Worm (Caenorhabditis elegans): ENCODE results near the gene T10H9.8.

T10H9.8 gene

DNA sequence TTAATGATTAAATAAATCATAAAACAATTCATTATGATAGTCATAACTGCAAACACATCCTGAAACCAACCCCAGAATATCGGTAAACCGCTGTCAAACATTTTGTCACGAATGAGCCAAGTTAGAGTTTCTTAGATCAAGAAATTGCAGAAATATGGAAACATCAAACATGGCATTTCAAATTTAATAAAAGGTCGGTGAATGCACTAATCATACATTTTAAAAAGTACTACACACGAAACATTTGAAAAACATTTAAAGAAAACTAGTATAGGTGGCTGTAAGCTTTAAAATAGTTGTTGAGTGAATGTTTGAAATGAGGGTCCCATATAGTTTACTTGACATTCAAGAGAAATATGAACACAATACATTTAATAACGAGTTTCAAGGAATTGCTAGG is 16.6 kb downstream of the T10H9.8 start, which contains the start of gene str-180:
str-180 (minus strand) TSS at position 101 of the 400 bp plus-strand sequence.
- no peak for TF ChIP-seq ZK546.5 (tag; optimal IDR thresholded peaks at IDR 0.05)
- no peak for TF ChIP-seq ceh-28 (tag; optimal IDR thresholded peaks at IDR 0.05)
- TF ChIP-seq ceh-16 (tag; optimal IDR thresholded peaks at IDR 0.05) = no peak
- TF ChIP-seq fkh-2 (tag; optimal IDR thresholded peaks at IDR 0.05) = no peak
- TF ChIP-seq elt-2 (tag; optimal IDR thresholded peaks at IDR 0.05) = no peak
- TF ChIP-seq nfya-1 (tag; optimal IDR thresholded peaks at IDR 0.05; ENCODE audit: insufficient read depth) = no peak
- TF ChIP-seq nhr-11 (tag; optimal IDR thresholded peaks at IDR 0.05) = no peak
- no peak for TF ChIP-seq egl-5 (tag; optimal IDR thresholded peaks at IDR 0.05)
- TF ChIP-seq jun-1 (tag; optimal IDR thresholded peaks at IDR 0.05) = no peak
- no peak for TF ChIP-seq nhr-12 (tag; optimal IDR thresholded peaks at IDR 0.05)
- TF ChIP-seq ama-1 (optimal IDR thresholded peaks at IDR 0.05) = no peak
- no peak for TF ChIP-seq ztf-11 (tag; optimal IDR thresholded peaks at IDR 0.05)

DNA sequence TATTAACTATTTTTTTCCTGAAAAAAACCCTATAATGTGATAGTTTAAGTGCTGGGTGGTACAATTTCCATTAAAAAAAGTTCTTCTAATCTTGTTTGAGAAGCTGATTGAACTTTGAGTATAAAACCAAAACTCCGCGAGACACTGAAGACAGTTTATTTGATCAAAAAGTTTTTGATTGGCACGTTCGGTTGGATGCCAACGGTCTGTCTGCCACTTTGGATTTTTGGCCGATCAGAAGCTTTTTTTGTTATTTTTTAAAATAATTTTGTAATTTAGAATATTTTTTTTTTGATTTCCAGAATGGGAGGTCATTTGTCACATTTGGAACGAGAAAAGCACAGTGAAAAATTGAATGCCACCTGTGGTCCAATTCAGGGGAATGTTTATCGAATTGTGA is 17.4 kb downstream of the T10H9.8 start, which contains the start of gene cest-28:
cest-28 (plus strand) TSS at position 301 of the 400 bp plus-strand sequence.
- TF ChIP-seq skn-1 (tag; optimal IDR thresholded peaks at IDR 0.05) (no peak), nhr-25 (tag; optimal IDR thresholded peaks at IDR 0.05) (no peak), pha-4 (tag; optimal IDR thresholded peaks at IDR 0.05) (no peak), egl-27 (tag; optimal IDR thresholded peaks at IDR 0.05) (no peak), hmg-11 (tag; optimal IDR thresholded peaks at IDR 0.05) (no peak), nhr-67 (tag; optimal IDR thresholded peaks at IDR 0.05) (no peak)

DNA sequence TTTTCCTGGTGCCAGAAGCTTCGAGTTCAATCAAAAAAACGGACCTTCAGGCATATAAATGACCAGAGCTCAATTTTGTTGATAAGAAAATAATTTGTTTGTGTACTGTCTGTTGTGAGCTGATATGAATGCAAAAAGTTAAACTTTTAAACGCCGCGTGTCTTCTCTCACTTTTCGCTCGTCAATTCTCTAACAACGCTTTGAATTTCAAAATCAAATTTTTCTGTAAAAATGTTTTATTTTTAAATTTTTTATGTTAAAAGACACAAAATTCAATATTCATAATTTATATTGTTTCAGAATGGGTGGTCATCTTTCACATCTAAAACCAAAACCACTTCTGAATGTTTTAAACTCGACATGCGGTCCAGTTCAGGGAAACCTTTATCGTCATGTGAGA is 21.8 kb downstream of the T10H9.8 start, which contains the start of gene cest-31:
cest-31 (plus strand) TSS at position 301 of the 400 bp plus-strand sequence.
- TF ChIP-seq ZK546.5 (tag; optimal IDR thresholded peaks at IDR 0.05) (no peak), R02D3.7 (tag; optimal IDR thresholded peaks at IDR 0.05) (no peak), nhr-28 (tag; optimal IDR thresholded peaks at IDR 0.05) (no peak), ztf-11 (tag; optimal IDR thresholded peaks at IDR 0.05) (no peak), tbx-2 (tag; optimal IDR thresholded peaks at IDR 0.05) (no peak), lsy-12 (tag; optimal IDR thresholded peaks at IDR 0.05) (no peak), egl-5 (tag; optimal IDR thresholded peaks at IDR 0.05) (no peak), zag-1 (tag; optimal IDR thresholded peaks at IDR 0.05) (no peak)

DNA sequence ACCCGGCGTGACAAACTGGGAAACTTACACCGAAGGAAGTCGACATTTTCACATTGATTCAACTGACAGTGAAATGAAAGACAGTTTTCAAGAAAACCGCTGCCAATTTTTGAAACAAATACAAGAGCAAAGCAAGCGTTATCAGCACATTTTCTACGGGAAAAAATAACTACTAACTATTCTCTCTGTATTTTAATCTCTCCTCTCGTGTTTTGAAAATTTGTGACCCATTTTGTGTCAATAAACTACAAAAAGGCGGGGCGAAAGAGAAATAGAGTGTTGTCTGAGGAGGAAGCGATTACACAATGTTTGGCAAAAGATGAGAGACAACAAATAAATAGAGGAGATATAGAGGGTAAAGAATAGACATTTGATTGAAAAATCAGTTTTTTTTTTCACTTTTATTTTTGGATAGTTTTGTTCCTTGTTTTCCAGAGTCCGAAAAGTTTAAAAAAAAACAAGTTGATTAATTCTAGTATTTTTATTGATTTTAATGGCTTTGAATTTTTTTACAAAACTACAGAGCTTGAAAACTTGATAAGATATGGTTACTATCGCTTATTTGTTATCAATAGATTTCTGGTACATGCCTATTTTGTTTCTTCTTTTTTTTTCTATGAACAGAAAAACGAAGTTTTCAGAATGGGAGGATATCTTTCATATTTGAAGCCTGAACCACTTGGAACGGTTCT is 24.2 kb downstream of the T10H9.8 start, which contains the start of gene cest-34:
cest-34 (plus strand) TSS at position 642 of the 692 bp plus-strand sequence.
- TF ChIP-seq pha-4 (tag; optimal IDR thresholded peaks at IDR 0.05) (peak; percentile 87), elt-2 (tag; optimal IDR thresholded peaks at IDR 0.05) (peak; percentile 18), ztf-4 (tag; optimal IDR thresholded peaks at IDR 0.05) (no peak), nhr-12 (tag; optimal IDR thresholded peaks at IDR 0.05) (no peak), R02D3.7 (tag; optimal IDR thresholded peaks at IDR 0.05) (no peak), ztf-11 (tag; optimal IDR thresholded peaks at IDR 0.05) (no peak), nhr-28 (tag; optimal IDR thresholded peaks at IDR 0.05) (no peak), unc-62 (GFP tag; optimal IDR thresholded peaks at IDR 0.05) (no peak)

DNA sequence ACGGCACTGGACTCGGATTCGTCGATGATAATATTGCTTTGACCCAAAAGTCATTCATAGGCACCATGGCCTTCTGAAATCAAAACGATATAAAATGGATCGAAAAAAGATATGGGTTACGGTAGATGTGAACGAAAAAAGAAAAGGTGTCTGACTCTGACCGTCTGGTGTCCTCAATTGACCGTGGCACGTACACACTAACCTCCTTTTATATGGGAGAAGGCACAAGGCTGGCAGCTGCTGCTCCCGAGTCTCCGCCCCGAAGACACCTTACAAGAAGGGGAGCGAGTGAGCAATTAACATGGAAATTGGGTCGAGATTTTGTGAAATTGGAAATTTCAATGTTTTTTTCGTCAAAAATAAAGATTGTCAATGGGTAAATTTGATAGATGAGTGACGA is 29.4 kb downstream of the T10H9.8 start, which contains the start of gene egl-46:
egl-46 (minus strand) TSS at position 73 of the 400 bp plus-strand sequence.
- TF ChIP-seq elt-1 (tag; optimal IDR thresholded peaks at IDR 0.05) = no peak
- TF ChIP-seq ztf-11 (tag; optimal IDR thresholded peaks at IDR 0.05) = no peak
- no peak for TF ChIP-seq zag-1 (tag; optimal IDR thresholded peaks at IDR 0.05)
- no peak for TF ChIP-seq lin-15B (tag; optimal IDR thresholded peaks at IDR 0.05)
- no peak for TF ChIP-seq nhr-23 (tag; optimal IDR thresholded peaks at IDR 0.05)
- TF ChIP-seq nhr-237 (tag; optimal IDR thresholded peaks at IDR 0.05) = no peak
- no peak for TF ChIP-seq nhr-77 (tag; optimal IDR thresholded peaks at IDR 0.05)
- TF ChIP-seq nhr-11 (tag; optimal IDR thresholded peaks at IDR 0.05) = no peak
- TF ChIP-seq pha-4 (tag; optimal IDR thresholded peaks at IDR 0.05) = no peak
- TF ChIP-seq ceh-28 (tag; optimal IDR thresholded peaks at IDR 0.05) = no peak
- TF ChIP-seq sea-2 (GFP tag; optimal IDR thresholded peaks at IDR 0.05) = no peak
- TF ChIP-seq fos-1 (tag; optimal IDR thresholded peaks at IDR 0.05) = no peak
- TF ChIP-seq elt-3 (tag; optimal IDR thresholded peaks at IDR 0.05) = no peak
- TF ChIP-seq nfya-1 (tag; optimal IDR thresholded peaks at IDR 0.05; ENCODE audit: insufficient read depth) = no peak

Data from whole organism, L3 larva.